1 fruit fly cellular context compared by ENCODE assay signal in the genomic region with DNA sequence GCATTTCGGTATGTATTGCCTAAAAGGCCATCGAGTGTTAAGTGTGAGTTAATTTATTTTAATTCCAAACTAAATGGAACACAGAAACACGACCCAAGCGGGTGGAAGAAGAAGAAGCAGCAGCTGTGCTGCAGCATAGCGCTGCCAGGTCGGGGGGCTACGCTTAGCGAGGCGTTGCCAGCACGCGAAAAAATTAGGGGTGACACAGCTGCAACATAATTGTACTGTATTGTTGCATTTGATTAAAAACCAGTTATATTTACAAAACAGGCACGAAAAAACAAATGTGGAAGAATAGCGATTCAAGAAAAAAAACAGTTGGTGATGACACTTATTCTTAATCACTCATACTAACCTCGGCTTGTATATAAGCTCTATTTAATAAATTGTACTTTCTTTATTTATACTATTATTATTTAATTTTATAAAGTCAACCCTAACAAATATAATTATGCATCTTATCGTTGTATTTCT.
TF ChIP-seq lines count a peak whose summit lies in the region.

No protein-coding gene starts in this region.

TF ChIP-seq in whole organism, embryonic, 481 proteins besides CTCF, POLR2A, EP300 and RAD21 (continued from another document and continues in another):
- TF ChIP-seq CG15269 (tag; optimal IDR thresholded peaks at IDR 0.05; lab: Kevin White, UChicago) (no peak), CG6791 (GFP tag; IDR thresholded peaks at IDR 0.05; lab: Robert Waterston, UW; ENCODE audit: partially characterized antibody) (peak; percentile 54), CG8089 (GFP tag; optimal IDR thresholded peaks at IDR 0.05; lab: Kevin White, UChicago) (peak; percentile 19), Scr (GFP tag; IDR thresholded peaks at IDR 0.05; lab: Robert Waterston, UW; ENCODE audit: partially characterized antibody) (0 out of 2 replicates have a peak, but pooled peaks have one; percentile 57), CG10654 (GFP tag; optimal IDR thresholded peaks at IDR 0.05; lab: Kevin White, UChicago) (peak; percentile 65), CG2199 (GFP tag; IDR thresholded peaks at IDR 0.05; lab: Robert Waterston, UW) (peak; percentile 86), Dad (GFP tag; optimal IDR thresholded peaks at IDR 0.05; lab: Kevin White, UChicago) (peak; percentile 5), fd96Cb (tag; optimal IDR thresholded peaks at IDR 0.05; lab: Kevin White, UChicago) (peak; percentile 45), Adf1 (GFP tag; IDR thresholded peaks at IDR 0.05; lab: Robert Waterston, UW) (peak; percentile 35; the same call in 1 of the 2 replicates), CG6683 (GFP tag; optimal IDR thresholded peaks at IDR 0.05; lab: Kevin White, UChicago) (no peak), sna (GFP tag; IDR thresholded peaks at IDR 0.05; lab: Robert Waterston, UW; ENCODE audit: partially characterized antibody) (peak; percentile 51; the same call in 1 of the 2 replicates), CG12219 (GFP tag; optimal IDR thresholded peaks at IDR 0.05; lab: Kevin White, UChicago) (no peak), da (GFP tag; optimal IDR thresholded peaks at IDR 0.05; lab: Kevin White, UChicago) (peak; percentile 53), CG34422 (GFP tag; IDR thresholded peaks at IDR 0.05; lab: Robert Waterston, UW) (peak; percentile 82), Doc3 (GFP tag; IDR thresholded peaks at IDR 0.05; lab: Robert Waterston, UW; ENCODE audit: partially characterized antibody) (0 out of 3 replicates have a peak, but pooled peaks have one; percentile 37), vvl (GFP tag; IDR thresholded peaks at IDR 0.05; lab: Robert Waterston, UW) (peak; percentile 95), CG17802 (tag; optimal IDR thresholded peaks at IDR 0.05; lab: Kevin White, UChicago) (peak; percentile 35), HmgD (GFP tag; optimal IDR thresholded peaks at IDR 0.05; lab: Kevin White, UChicago) (peak; percentile 46), hkb (optimal IDR thresholded peaks at IDR 0.05; lab: Kevin White, UChicago) (no peak), hkb (GFP tag; IDR thresholded peaks at IDR 0.05; lab: Robert Waterston, UW) (peak; percentile 72), Ssrp (tag; optimal IDR thresholded peaks at IDR 0.05; lab: Kevin White, UChicago) (peak; percentile 77), CG10321 (GFP tag; IDR thresholded peaks at IDR 0.05; lab: Robert Waterston, UW) (0 out of 2 replicates have a peak, but pooled peaks have one; percentile 40), Ets65A (GFP tag; lab: Kevin White, UChicago) (peak; percentile 97), CG6175 (GFP tag; IDR thresholded peaks at IDR 0.05; lab: Robert Waterston, UW) (peak; percentile 75), fd102C (GFP tag; optimal IDR thresholded peaks at IDR 0.05; lab: Kevin White, UChicago) (no peak), ro (GFP tag; IDR thresholded peaks at IDR 0.05; lab: Robert Waterston, UW) (peak; percentile 50), Xbp1 (GFP tag; optimal IDR thresholded peaks at IDR 0.05; lab: Kevin White, UChicago) (peak; percentile 80), CG2712 (tag; optimal IDR thresholded peaks at IDR 0.05; lab: Kevin White, UChicago) (peak; percentile 68), CG15696 (tag; optimal IDR thresholded peaks at IDR 0.05; lab: Kevin White, UChicago) (peak; percentile 59), E2f1 (GFP tag; IDR thresholded peaks at IDR 0.05; lab: Robert Waterston, UW) (peak; percentile 70), CG3995 (GFP tag; optimal IDR thresholded peaks at IDR 0.05; lab: Kevin White, UChicago) (peak; percentile 39), CG17612 (GFP tag; IDR thresholded peaks at IDR 0.05; lab: Robert Waterston, UW) (peak; percentile 46; the same call in 1 of the 2 replicates), CG5245 (GFP tag; optimal IDR thresholded peaks at IDR 0.05; lab: Kevin White, UChicago) (peak; percentile 49), CG18476 (GFP tag; optimal IDR thresholded peaks at IDR 0.05; lab: Kevin White, UChicago) (no peak), Kr (GFP tag; optimal IDR thresholded peaks at IDR 0.05; lab: Kevin White, UChicago) (no peak), mld (GFP tag; IDR thresholded peaks at IDR 0.05; lab: Robert Waterston, UW; ENCODE audit: partially characterized antibody) (peak; percentile 44; the same call in 1 of the 3 replicates), zfh1 (GFP tag; IDR thresholded peaks at IDR 0.05; lab: Robert Waterston, UW) (peak; percentile 76; the same call in 2 of the 3 replicates), vfl (GFP tag; optimal IDR thresholded peaks at IDR 0.05; lab: Kevin White, UChicago) (peak; percentile 69), chif (GFP tag; optimal IDR thresholded peaks at IDR 0.05; lab: Kevin White, UChicago) (peak; percentile 76 to 83), chn (GFP tag; optimal IDR thresholded peaks at IDR 0.05; lab: Kevin White, UChicago) (peak; percentile 75), phol (tag; optimal IDR thresholded peaks at IDR 0.05; lab: Kevin White, UChicago) (peak; percentile 82), toy (GFP tag; IDR thresholded peaks at IDR 0.05; lab: Robert Waterston, UW) (0 out of 2 replicates have a peak, but pooled peaks have one; percentile 16), Nf-YB (GFP tag; optimal IDR thresholded peaks at IDR 0.05; lab: Kevin White, UChicago) (peak; percentile 29), ERR (GFP tag; optimal IDR thresholded peaks at IDR 0.05; lab: Kevin White, UChicago) (no peak), pzg (GFP tag; optimal IDR thresholded peaks at IDR 0.05; lab: Kevin White, UChicago) (peak; percentile 66), CG17829 (tag; optimal IDR thresholded peaks at IDR 0.05; lab: Kevin White, UChicago) (peak; percentile 70), H2.0 (GFP tag; IDR thresholded peaks at IDR 0.05; lab: Robert Waterston, UW) (peak; percentile 69), ems (GFP tag; optimal IDR thresholded peaks at IDR 0.05; lab: Kevin White, UChicago) (peak; percentile 34), CG11093 (GFP tag; IDR thresholded peaks at IDR 0.05; lab: Robert Waterston, UW) (peak; percentile 51; the same call in 2 of the 3 replicates), ato (GFP tag; IDR thresholded peaks at IDR 0.05; lab: Robert Waterston, UW; ENCODE audit: partially characterized antibody) (peak; percentile 53; the same call in 1 of the 2 replicates), CG17328 (GFP tag; IDR thresholded peaks at IDR 0.05; lab: Robert Waterston, UW) (peak; percentile 76), pnt (GFP tag; optimal IDR thresholded peaks at IDR 0.05; lab: Kevin White, UChicago) (peak; percentile 63), Nf-YA (GFP tag; IDR thresholded peaks at IDR 0.05; lab: Robert Waterston, UW) (peak; percentile 76), her (GFP tag; optimal IDR thresholded peaks at IDR 0.05; lab: Kevin White, UChicago) (peak; percentile 49), TFAM (GFP tag; optimal IDR thresholded peaks at IDR 0.05; lab: Kevin White, UChicago) (no peak), Six4 (GFP tag; optimal IDR thresholded peaks at IDR 0.05; lab: Kevin White, UChicago) (no peak), sim (GFP tag; IDR thresholded peaks at IDR 0.05; lab: Robert Waterston, UW) (no peak), pfk (GFP tag; optimal IDR thresholded peaks at IDR 0.05; lab: Kevin White, UChicago) (peak; percentile 67), CG31224 (GFP tag; IDR thresholded peaks at IDR 0.05; lab: Robert Waterston, UW) (peak; percentile 70), Bteb2 (GFP tag; optimal IDR thresholded peaks at IDR 0.05; lab: Kevin White, UChicago) (peak; percentile 27), slp2 (GFP tag; optimal IDR thresholded peaks at IDR 0.05; lab: Kevin White, UChicago) (peak; percentile 25), aop (GFP tag; IDR thresholded peaks at IDR 0.05; lab: Robert Waterston, UW) (no peak), Fer2 (tag; optimal IDR thresholded peaks at IDR 0.05; lab: Kevin White, UChicago) (no peak), peb (GFP tag; IDR thresholded peaks at IDR 0.05; lab: Robert Waterston, UW) (peak; percentile 58), Side (GFP tag; optimal IDR thresholded peaks at IDR 0.05; lab: Kevin White, UChicago) (peak; percentile 19), CG7839 (tag; optimal IDR thresholded peaks at IDR 0.05; lab: Kevin White, UChicago) (peak; percentile 78), pho (GFP tag; optimal IDR thresholded peaks at IDR 0.05; lab: Kevin White, UChicago) (peak; percentile 73), Trl (optimal IDR thresholded peaks at IDR 0.05; lab: Kevin White, UChicago) (no peak), Trl (GFP tag; optimal IDR thresholded peaks at IDR 0.05; lab: Kevin White, UChicago) (peak; percentile 50), h (optimal IDR thresholded peaks at IDR 0.05; lab: Kevin White, UChicago) (no peak), fd3F (GFP tag; optimal IDR thresholded peaks at IDR 0.05; lab: Kevin White, UChicago) (peak; percentile 68), hbn (GFP tag; IDR thresholded peaks at IDR 0.05; lab: Robert Waterston, UW; ENCODE audit: partially characterized antibody) (peak; percentile 39), CG6765 (GFP tag; optimal IDR thresholded peaks at IDR 0.05; lab: Kevin White, UChicago) (peak; percentile 3), bbx (GFP tag; IDR thresholded peaks at IDR 0.05; lab: Robert Waterston, UW; ENCODE audit: partially characterized antibody) (peak; percentile 72), Sox100B (GFP tag; optimal IDR thresholded peaks at IDR 0.05; lab: Kevin White, UChicago) (peak; percentile 70), exex (tag; optimal IDR thresholded peaks at IDR 0.05; lab: Kevin White, UChicago) (peak; percentile 23), CG4360 (GFP tag; IDR thresholded peaks at IDR 0.05; lab: Robert Waterston, UW) (no peak), CG2875 (GFP tag; optimal IDR thresholded peaks at IDR 0.05; lab: Kevin White, UChicago) (no peak), seq (GFP tag; IDR thresholded peaks at IDR 0.05; lab: Robert Waterston, UW) (peak; percentile 80), ap (GFP tag; IDR thresholded peaks at IDR 0.05; lab: Robert Waterston, UW) (peak; percentile 37; the same call in 1 of the 2 replicates), CG4282 (GFP tag; optimal IDR thresholded peaks at IDR 0.05; lab: Kevin White, UChicago) (peak; percentile 67), CG14860 (GFP tag; IDR thresholded peaks at IDR 0.05; lab: Robert Waterston, UW; ENCODE audit: partially characterized antibody) (no peak), CG11723 (GFP tag; optimal IDR thresholded peaks at IDR 0.05; lab: Kevin White, UChicago) (peak; percentile 49), CG13424 (tag; optimal IDR thresholded peaks at IDR 0.05; lab: Kevin White, UChicago) (peak; percentile 81), bab2 (GFP tag; optimal IDR thresholded peaks at IDR 0.05; lab: Kevin White, UChicago) (peak; percentile 54), onecut (GFP tag; IDR thresholded peaks at IDR 0.05; lab: Robert Waterston, UW) (peak; percentile 41; the same call in 1 of the 2 replicates), nau (GFP tag; optimal IDR thresholded peaks at IDR 0.05; lab: Kevin White, UChicago) (no peak), CG14710 (tag; optimal IDR thresholded peaks at IDR 0.05; lab: Kevin White, UChicago) (peak; percentile 62), CG31441 (GFP tag; IDR thresholded peaks at IDR 0.05; lab: Robert Waterston, UW) (no peak), Usf (GFP tag; optimal IDR thresholded peaks at IDR 0.05; lab: Kevin White, UChicago) (peak; percentile 30), Spps (tag; optimal IDR thresholded peaks at IDR 0.05; lab: Kevin White, UChicago) (no peak), Nf-YC (tag; optimal IDR thresholded peaks at IDR 0.05; lab: Kevin White, UChicago) (no peak), HmgZ (tag; optimal IDR thresholded peaks at IDR 0.05; lab: Kevin White, UChicago) (peak; percentile 73), yki (optimal IDR thresholded peaks at IDR 0.05; lab: Kevin White, UChicago) (no peak), nerfin-1 (tag; optimal IDR thresholded peaks at IDR 0.05; lab: Kevin White, UChicago) (no peak), CG16815 (GFP tag; optimal IDR thresholded peaks at IDR 0.05; lab: Kevin White, UChicago) (peak; percentile 54), CG5180 (GFP tag; optimal IDR thresholded peaks at IDR 0.05; lab: Kevin White, UChicago) (no peak), CG11696 (GFP tag; IDR thresholded peaks at IDR 0.05; lab: Robert Waterston, UW) (0 out of 2 replicates have a peak, but pooled peaks have one; percentile 26), CG13296 (GFP tag; optimal IDR thresholded peaks at IDR 0.05; lab: Kevin White, UChicago) (peak; percentile 72), zen2 (GFP tag; IDR thresholded peaks at IDR 0.05; lab: Robert Waterston, UW; ENCODE audit: partially characterized antibody) (0 out of 3 replicates have a peak, but pooled peaks have one; percentile 59), NfI (GFP tag; optimal IDR thresholded peaks at IDR 0.05; lab: Kevin White, UChicago) (peak; percentile 71), zfh2 (GFP tag; optimal IDR thresholded peaks at IDR 0.05; lab: Kevin White, UChicago) (peak; percentile 77), ci (GFP tag; IDR thresholded peaks at IDR 0.05; lab: Robert Waterston, UW) (peak; percentile 75), GATAe (GFP tag; conservative IDR thresholded peaks at IDR 0.05; lab: Robert Waterston, UW) (no peak; the same call in 1 of the 2 replicates), ranshi (GFP tag; IDR thresholded peaks at IDR 0.05; lab: Robert Waterston, UW) (peak; percentile 80), CG2889 (GFP tag; IDR thresholded peaks at IDR 0.05; lab: Robert Waterston, UW) (peak; percentile 71; the same call in 2 of the 3 replicates), CG17359 (tag; optimal IDR thresholded peaks at IDR 0.05; lab: Kevin White, UChicago) (peak; percentile 58), dmrt99B (tag; optimal IDR thresholded peaks at IDR 0.05; lab: Kevin White, UChicago) (no peak), CG9876 (GFP tag; optimal IDR thresholded peaks at IDR 0.05; lab: Kevin White, UChicago) (peak; percentile 40), dimm (GFP tag; IDR thresholded peaks at IDR 0.05; lab: Robert Waterston, UW) (no peak), CG18764 (GFP tag; optimal IDR thresholded peaks at IDR 0.05; lab: Kevin White, UChicago) (peak; percentile 1), Rfx (GFP tag; IDR thresholded peaks at IDR 0.05; lab: Robert Waterston, UW) (peak; percentile 86), tin (GFP tag; optimal IDR thresholded peaks at IDR 0.05; lab: Kevin White, UChicago) (peak; percentile 53), Ets97D (GFP tag; optimal IDR thresholded peaks at IDR 0.05; lab: Kevin White, UChicago) (peak; percentile 44), CG12391 (tag; optimal IDR thresholded peaks at IDR 0.05; lab: Kevin White, UChicago) (peak; percentile 81), CG11456 (GFP tag; IDR thresholded peaks at IDR 0.05; lab: Robert Waterston, UW) (peak; percentile 87), CG12942 (GFP tag; optimal IDR thresholded peaks at IDR 0.05; lab: Kevin White, UChicago) (peak; percentile 65), br (optimal IDR thresholded peaks at IDR 0.05; lab: Kevin White, UChicago) (no peak), crp (GFP tag; optimal IDR thresholded peaks at IDR 0.05; lab: Kevin White, UChicago) (peak in 1 of 2 experiments; percentile 79), CG6272 (GFP tag; IDR thresholded peaks at IDR 0.05; lab: Robert Waterston, UW) (peak; percentile 71; the same call in 1 of the 2 replicates), sisA (GFP tag; IDR thresholded peaks at IDR 0.05; lab: Robert Waterston, UW) (peak; percentile 81), bowl (GFP tag; IDR thresholded peaks at IDR 0.05; lab: Robert Waterston, UW) (peak; percentile 60; the same call in 1 of the 2 replicates)
